Fruit fly (Drosophila melanogaster) whole organism, prepupa: ENCODE results near the gene Cby.

ENCODE experiments used
- CG11902 ChIP-seq: fragments of 200-800 bp; sonication (Bioruptor generic); optimal IDR thresholded peaks from 3 replicates; lab custom pipeline; 2016; ENCODE audit warnings: missing biosample characterization, missing genetic modification characterization
- CG1621 ChIP-seq: fragments of 200-800 bp; sonication (Bioruptor generic); optimal IDR thresholded peaks from 3 replicates; lab custom pipeline; 2018; ENCODE audit warnings: missing biosample characterization, mild to moderate bottlenecking, missing genetic modification characterization
- CG16779 ChIP-seq: fragments of 200-800 bp; sonication (Bioruptor generic); optimal IDR thresholded peaks from 3 replicates; lab custom pipeline; 2017; ENCODE audit warnings: missing biosample characterization, mild to moderate bottlenecking, missing genetic modification characterization
- CG3032 ChIP-seq: fragments of 200-800 bp; optimal IDR thresholded peaks from 2 replicates; lab custom pipeline; 2019; ENCODE audit warnings: missing biosample characterization, mild to moderate bottlenecking, missing genetic modification characterization, moderate library complexity
- CG4318 ChIP-seq: fragments of 200-800 bp; sonication (Bioruptor generic); optimal IDR thresholded peaks from 3 replicates; lab custom pipeline; 2017; ENCODE audit warnings: missing biosample characterization, mild to moderate bottlenecking, missing genetic modification characterization
- CG8632 ChIP-seq: fragments of 200-800 bp; sonication (Bioruptor generic); optimal IDR thresholded peaks from 3 replicates; lab custom pipeline; 2016; ENCODE audit warnings: missing biosample characterization, missing genetic modification characterization
- Eip75B ChIP-seq: fragments of 200-800 bp; sonication (Bioruptor generic); optimal IDR thresholded peaks from 3 replicates; lab custom pipeline; 2016; ENCODE audit warnings: missing biosample characterization, missing genetic modification characterization
- Hr39 ChIP-seq: fragments of 200-800 bp; sonication (Bioruptor generic); optimal IDR thresholded peaks from 2 replicates; lab custom pipeline; 2016; ENCODE audit warnings: missing biosample characterization, missing genetic modification characterization
- Met ChIP-seq: fragments of 200-800 bp; sonication (Bioruptor generic); optimal IDR thresholded peaks from 3 replicates; lab custom pipeline; 2016; ENCODE audit warnings: missing biosample characterization, missing genetic modification characterization
- Sox102F ChIP-seq: fragments of 200-800 bp; sonication (Bioruptor generic); optimal IDR thresholded peaks from 2 replicates; lab custom pipeline; 2016; ENCODE audit warnings: missing biosample characterization, mild to moderate bottlenecking, missing genetic modification characterization
- cyc ChIP-seq: fragments of 200-800 bp; sonication (Bioruptor generic); optimal IDR thresholded peaks from 3 replicates; lab custom pipeline; 2016; ENCODE audit warnings: missing biosample characterization, missing genetic modification characterization
- dac ChIP-seq: fragments of 200-800 bp; sonication (Bioruptor generic); optimal IDR thresholded peaks from 2 replicates; lab custom pipeline; 2017; ENCODE audit warnings: missing biosample characterization, mild to moderate bottlenecking, missing genetic modification characterization
- fd59A ChIP-seq: fragments of 200-800 bp; sonication (Bioruptor generic); optimal IDR thresholded peaks from 2 replicates; lab custom pipeline; 2017; ENCODE audit warnings: missing biosample characterization, mild to moderate bottlenecking, missing genetic modification characterization, missing genetic modification reagents

- TF ChIP-seq CG4318 (GFP tag; lab: Kevin White, UChicago) (no peak), CG3032 (tag; lab: Kevin White, UChicago) (no peak), Sox102F (no peak), fd59A (no peak), CG8632 (GFP tag; lab: Kevin White, UChicago) (no peak), cyc (GFP tag; lab: Kevin White, UChicago) (no peak), dac (no peak), CG1621 (tag; lab: Kevin White, UChicago) (no peak), Hr39 (GFP tag; lab: Kevin White, UChicago) (no peak), CG16779 (tag; lab: Kevin White, UChicago) (no peak), CG11902 (GFP tag; lab: Kevin White, UChicago) (no peak), Met (GFP tag; lab: Kevin White, UChicago) (no peak), Eip75B (GFP tag; lab: Kevin White, UChicago) (no peak)
Observed at dm6 chr3R:21845165-21845564, 22.6 kb upstream of the Cby start, which contains the start of gene Gr93c.
